Worm (Caenorhabditis elegans) whole organism, L1 larva: ENCODE data around the gene K02E7.4.
A peak's percentile ranks its signal among the peaks of the same experiment; 100 is the strongest.

Experiments
- ama-1 ChIP-seq: fragments of 150-350 bp; optimal IDR thresholded peaks from 2 replicates; lab custom pipeline; 2014
- egl-27 ChIP-seq, 2 experiments: fragments of 150-350 bp in 1 of 2; sonication (generic microtip); optimal IDR thresholded peaks; 3 replicates each; lab custom pipeline; 2017 to 2018; ENCODE audit warnings: missing biosample characterization in 2 of 2, missing genetic modification characterization in 2 of 2, missing genetic modification reagents in 2 of 2
- elt-3 ChIP-seq, 6 experiments: fragments of 150-350 bp in 1 of 6; sonication (generic microtip); optimal IDR thresholded peaks; 2 replicates each; lab custom pipeline; 2017 to 2018; ENCODE audit warnings: missing biosample characterization in 6 of 6, missing genetic modification characterization in 6 of 6, inconsistent platforms in 1 of 6
- mdl-1 ChIP-seq, 2 experiments: fragments of 150-350 bp; optimal IDR thresholded peaks; 2 replicates each; lab custom pipeline; 2014 to 2017; ENCODE audit warnings: missing biosample characterization in 2 of 2, missing genetic modification characterization in 2 of 2, inconsistent platforms in 1 of 2
- nhr-11 ChIP-seq: fragments of 150-350 bp; optimal IDR thresholded peaks from 2 replicates; lab custom pipeline; 2014; ENCODE audit warnings: missing biosample characterization, missing genetic modification characterization
- nhr-28 ChIP-seq: fragments of 150-350 bp; optimal IDR thresholded peaks from 2 replicates; lab custom pipeline; 2014; ENCODE audit warnings: missing biosample characterization, missing genetic modification characterization
- nhr-77 ChIP-seq: fragments of 150-350 bp; optimal IDR thresholded peaks from 2 replicates; lab custom pipeline; 2014; ENCODE audit warnings: missing biosample characterization, missing genetic modification characterization
- nhr-90 ChIP-seq: sonication (generic microtip); optimal IDR thresholded peaks from 2 replicates; lab custom pipeline; 2016; ENCODE audit warnings: mild to moderate bottlenecking, missing genetic modification characterization, missing compliant biosample characterization; ENCODE audit not compliant: poor library complexity
- pax-3 ChIP-seq: fragments of 200-800 bp; sonication (Bioruptor generic); optimal IDR thresholded peaks from 2 replicates; lab custom pipeline; 2018; ENCODE audit warnings: mild to moderate bottlenecking, missing genetic modification characterization, moderate library complexity, missing compliant biosample characterization
- snpc-4 ChIP-seq: fragments of 150-350 bp; optimal IDR thresholded peaks from 2 replicates; lab custom pipeline; 2014; ENCODE audit warnings: missing biosample characterization, missing genetic modification characterization
- unc-130 ChIP-seq: fragments of 150-350 bp; optimal IDR thresholded peaks from 2 replicates; lab custom pipeline; 2017; ENCODE audit warnings: missing biosample characterization, missing genetic modification characterization, inconsistent platforms
- unc-86 ChIP-seq: sonication (generic microtip); optimal IDR thresholded peaks from 2 replicates; lab custom pipeline; 2016; ENCODE audit warnings: missing genetic modification characterization, missing compliant biosample characterization
- ztf-11 ChIP-seq, 2 experiments: sonication (generic microtip); optimal IDR thresholded peaks; 2 replicates each; lab custom pipeline; 2016 to 2017; ENCODE audit warnings: missing genetic modification characterization in 2 of 2, missing biosample characterization in 1 of 2, missing compliant biosample characterization in 1 of 2

DNA sequence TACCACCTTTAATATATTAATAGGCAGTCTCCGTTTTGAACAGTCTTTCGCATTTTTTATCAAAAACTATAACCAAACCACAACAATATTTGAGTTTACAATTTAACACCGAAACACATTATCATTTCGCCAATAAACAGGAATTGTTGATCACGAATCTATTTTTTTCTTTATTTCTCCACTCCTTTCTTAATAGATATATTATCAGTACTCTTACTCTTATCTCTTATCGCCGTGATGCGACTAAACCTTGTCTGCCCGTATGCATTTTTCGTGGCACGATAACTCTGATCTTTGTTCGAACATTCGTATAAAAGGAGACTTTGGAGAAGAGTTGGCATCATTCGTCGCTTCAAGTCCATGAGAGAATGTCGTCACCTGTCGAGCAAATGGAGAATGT lies 15.4 kb upstream of the K02E7.4 start:
- peak in 5 of 6 experiments; percentile 9 to 71 (median 41) for TF ChIP-seq elt-3 (tag; optimal IDR thresholded peaks at IDR 0.05; lab: Kevin White, UChicago)
- TF ChIP-seq pax-3 = no peak
- TF ChIP-seq unc-86 = no peak
- no peak for TF ChIP-seq nhr-11
- no peak for TF ChIP-seq nhr-77 (tag; lab: Kevin White, UChicago)
- peak; percentile 3 for TF ChIP-seq nhr-90 (tag; lab: Kevin White, UChicago)
- TF ChIP-seq nhr-28 (tag; lab: Kevin White, UChicago) = no peak
- TF ChIP-seq ama-1 = no peak
- no peak for TF ChIP-seq unc-130 (tag; lab: Kevin White, UChicago)
- no peak for TF ChIP-seq snpc-4 (tag; lab: Kevin White, UChicago)
- no peak for TF ChIP-seq egl-27 (tag; optimal IDR thresholded peaks at IDR 0.05; lab: Kevin White, UChicago)
- no peak for TF ChIP-seq mdl-1 (tag; optimal IDR thresholded peaks at IDR 0.05; lab: Kevin White, UChicago)
- no peak for TF ChIP-seq ztf-11 (tag; optimal IDR thresholded peaks at IDR 0.05; lab: Kevin White, UChicago)
